Worm (Caenorhabditis elegans): ENCODE measurements around the gene tag-123.
"Not testable (repeated sequence)": the region's sequence is repeated elsewhere in the genome, so short reads cannot be mapped to it uniquely, and the experiment has no call there.

The tag-123 gene

ce11 chrX:8410754-8411153 lies 11.1 kb downstream of the tag-123 start, which contains the start of gene F08F1.9:
Gene F08F1.9 (minus strand): TSS chrX:8410854.
- not testable (repeated sequence) for TF ChIP-seq B0336.3 (GFP tag; IDR thresholded peaks at IDR 0.05); T26A5.8 (tag; optimal IDR thresholded peaks at IDR 0.05); lag-1 (GFP tag; IDR thresholded peaks at IDR 0.05)

- TF ChIP-seq Y53F4B.3 (GFP tag; IDR thresholded peaks at IDR 0.05) (no peak), lin-26 (GFP tag; IDR thresholded peaks at IDR 0.05) (no peak), ztf-26 (tag; optimal IDR thresholded peaks at IDR 0.05) (no peak), aptf-3 (GFP tag; IDR thresholded peaks at IDR 0.05) (no peak), C06A6.2 (GFP tag; conservative IDR thresholded peaks at IDR 0.05) (no peak), tbp1 (GFP tag; optimal IDR thresholded peaks at IDR 0.05) (no peak), Y95B8A.8 (GFP tag; IDR thresholded peaks at IDR 0.05) (no peak), pbrm-1 (GFP tag; IDR thresholded peaks at IDR 0.05) (no peak), K12H6.12 (tag; optimal IDR thresholded peaks at IDR 0.05) (no peak)
These were observed 13.6 kb downstream of the tag-123 start, which contains the start of gene sulp-3 for ce11 chrX:8408267-8408666. Gene sulp-3 (minus strand): TSS chrX:8408367.

ce11 chrX:8406815-8407214 lies 15.0 kb downstream of the tag-123 start:
- TF ChIP-seq dpl-1 (GFP tag; optimal IDR thresholded peaks at IDR 0.05), result no peak
- no peak for TF ChIP-seq Y53F4B.3 (GFP tag; IDR thresholded peaks at IDR 0.05)
- no peak for TF ChIP-seq ccch-3 (GFP tag; optimal IDR thresholded peaks at IDR 0.05)
- no peak for TF ChIP-seq madf-10 (tag; optimal IDR thresholded peaks at IDR 0.05)

- TF ChIP-seq F33H1.4 (GFP tag; IDR thresholded peaks at IDR 0.05) (peak; percentile 34; the same call in 1 of the 2 replicates), ceh-40 (GFP tag; IDR thresholded peaks at IDR 0.05) (peak; percentile 88), cebp-2 (GFP tag; IDR thresholded peaks at IDR 0.05) (0 out of 2 replicates have a peak, but pooled peaks have one; percentile 71), sdz-38 (tag; optimal IDR thresholded peaks at IDR 0.05) (peak; percentile 68), T07F8.4 (tag; optimal IDR thresholded peaks at IDR 0.05) (peak; percentile 89), tbx-9 (tag; optimal IDR thresholded peaks at IDR 0.05; ENCODE audit: borderline replicate concordance) (peak; percentile 81), ceh-100 (GFP tag; IDR thresholded peaks at IDR 0.05) (peak; percentile 61; the same call in 1 of the 2 replicates), egl-18 (GFP tag; IDR thresholded peaks at IDR 0.05) (no peak), B0035.1 (tag; optimal IDR thresholded peaks at IDR 0.05) (peak; percentile 86), madf-10 (tag; optimal IDR thresholded peaks at IDR 0.05) (peak; percentile 90), pha-4 (tag; optimal IDR thresholded peaks at IDR 0.05) (no peak), hrde-1 (tag; optimal IDR thresholded peaks at IDR 0.05; ENCODE audit: borderline replicate concordance) (peak; percentile 93), lin-54 (GFP tag; optimal IDR thresholded peaks at IDR 0.05) (no peak), Y53F4B.3 (GFP tag; IDR thresholded peaks at IDR 0.05) (peak; percentile 67; the same call in 1 of the 2 replicates), mxl-1 (tag; optimal IDR thresholded peaks at IDR 0.05) (peak; percentile 94), mcd-1 (GFP tag; IDR thresholded peaks at IDR 0.05) (no peak; the same call in 1 of the 2 replicates), lin-26 (GFP tag; IDR thresholded peaks at IDR 0.05) (peak; percentile 98), F57A8.1 (GFP tag; optimal IDR thresholded peaks at IDR 0.05) (peak; percentile 70), egl-44 (GFP tag; IDR thresholded peaks at IDR 0.05) (peak; percentile 93), snpc-1.3 (tag; optimal IDR thresholded peaks at IDR 0.05; ENCODE audit: insufficient read depth) (peak; percentile 83), F39B2.1 (GFP tag; IDR thresholded peaks at IDR 0.05) (no peak), ztf-3 (GFP tag; optimal IDR thresholded peaks at IDR 0.05) (peak; percentile 62), ccch-3 (GFP tag; optimal IDR thresholded peaks at IDR 0.05) (peak; percentile 78), hlh-26 (GFP tag; conservative IDR thresholded peaks at IDR 0.05) (no peak), nhr-179 (tag; optimal IDR thresholded peaks at IDR 0.05) (peak; percentile 84), unc-130 (GFP tag; optimal IDR thresholded peaks at IDR 0.05) (peak; percentile 51), hlh-12 (tag; optimal IDR thresholded peaks at IDR 0.05) (peak; percentile 87), hsf-1 (GFP tag; IDR thresholded peaks at IDR 0.05) (peak; percentile 64; the same call in 1 of the 2 replicates), F23B12.7 (tag; optimal IDR thresholded peaks at IDR 0.05; ENCODE audit: insufficient read depth) (peak; percentile 86), sea-2 (GFP tag; IDR thresholded peaks at IDR 0.05) (peak; percentile 90), Y79H2A.3 (GFP tag; conservative IDR thresholded peaks at IDR 0.05) (0 out of 2 replicates have a peak, but pooled peaks have one; percentile 17)
These were observed 17.4 kb downstream of the tag-123 start for ce11 chrX:8404308-8405085.
